Fruit fly (Drosophila melanogaster) whole organism, adult: Measurements from ENCODE around the gene Gorab.

Experiments used
- CG11617 ChIP-seq: fragments of 200-800 bp; sonication (Bioruptor generic); optimal IDR thresholded peaks from 2 replicates; lab custom pipeline; 2017; ENCODE audit warnings: mild to moderate bottlenecking, missing biosample characterization, missing genetic modification reagents, missing genetic modification characterization
- CG12768 ChIP-seq: fragments of 200-800 bp; sonication (Bioruptor generic); optimal IDR thresholded peaks from 2 replicates; lab custom pipeline; 2017; ENCODE audit warnings: missing biosample characterization, missing genetic modification characterization, mild to moderate bottlenecking, moderate library complexity, missing genetic modification reagents
- CG14711 ChIP-seq: fragments of 200-800 bp; sonication (Bioruptor generic); optimal IDR thresholded peaks from 2 replicates; lab custom pipeline; 2018; ENCODE audit warnings: missing biosample characterization, mild to moderate bottlenecking, missing genetic modification characterization, moderate library complexity
- CG1620 ChIP-seq: fragments of 200-800 bp; sonication (Bioruptor generic); optimal IDR thresholded peaks from 2 replicates; lab custom pipeline; 2016; ENCODE audit warnings: missing biosample characterization, missing genetic modification characterization
- CG33017 ChIP-seq: fragments of 200-800 bp; sonication (Bioruptor generic); optimal IDR thresholded peaks from 2 replicates; lab custom pipeline; 2018; ENCODE audit warnings: missing biosample characterization, mild to moderate bottlenecking, missing genetic modification characterization, moderate library complexity
- CG5204 ChIP-seq: fragments of 200-800 bp; sonication (Bioruptor generic); optimal IDR thresholded peaks from 2 replicates; lab custom pipeline; 2016; ENCODE audit warnings: missing biosample characterization, missing genetic modification characterization
- CG7045 ChIP-seq: fragments of 200-800 bp; sonication (Bioruptor generic); optimal IDR thresholded peaks from 2 replicates; lab custom pipeline; 2017; ENCODE audit warnings: missing biosample characterization, mild to moderate bottlenecking, missing genetic modification characterization
- CG7101 ChIP-seq: fragments of 200-800 bp; sonication (Bioruptor generic); optimal IDR thresholded peaks from 2 replicates; lab custom pipeline; 2018; ENCODE audit warnings: missing biosample characterization, mild to moderate bottlenecking, missing genetic modification characterization, moderate library complexity
- Clk ChIP-seq: fragments of 200-800 bp; sonication (Bioruptor generic); optimal IDR thresholded peaks from 2 replicates; lab custom pipeline; 2017; ENCODE audit warnings: missing biosample characterization, missing genetic modification characterization
- Crg-1 ChIP-seq: fragments of 200-800 bp; sonication (Bioruptor generic); optimal IDR thresholded peaks from 2 replicates; lab custom pipeline; 2016; ENCODE audit warnings: missing biosample characterization, missing genetic modification characterization
- Hr96 ChIP-seq: fragments of 200-800 bp; sonication (Bioruptor generic); optimal IDR thresholded peaks from 2 replicates; lab custom pipeline; 2016; ENCODE audit warnings: missing biosample characterization, missing genetic modification characterization
- Mnt ChIP-seq: fragments of 200-800 bp; sonication (Bioruptor generic); optimal IDR thresholded peaks from 2 replicates; lab custom pipeline; 2016; ENCODE audit warnings: missing biosample characterization, mild to moderate bottlenecking, missing genetic modification characterization
- bab1 ChIP-seq: fragments of 200-800 bp; sonication (Bioruptor generic); optimal IDR thresholded peaks from 3 replicates; lab custom pipeline; 2019; ENCODE audit warnings: missing biosample characterization, mild to moderate bottlenecking, missing genetic modification characterization, moderate library complexity
- cic ChIP-seq: fragments of 200-800 bp; sonication (Bioruptor generic); optimal IDR thresholded peaks from 2 replicates; lab custom pipeline; 2017; ENCODE audit warnings: missing biosample characterization, mild to moderate bottlenecking, missing genetic modification characterization, moderate library complexity
- cnc ChIP-seq, 2 experiments: fragments of >200 bp; optimal IDR thresholded peaks; 2 replicates each; lab custom pipeline; 2017
- kay ChIP-seq: fragments of 200-800 bp; sonication (Bioruptor generic); peaks from one replicate; lab custom pipeline; 2016; ENCODE audit warnings: missing biosample characterization, missing genetic modification characterization, borderline replicate concordance
- ovo ChIP-seq: fragments of 200-800 bp; sonication (Bioruptor generic); optimal IDR thresholded peaks from 2 replicates; lab custom pipeline; 2016; ENCODE audit warnings: missing biosample characterization, missing genetic modification characterization
- pad ChIP-seq: fragments of 200-800 bp; sonication (Bioruptor generic); optimal IDR thresholded peaks from 3 replicates; lab custom pipeline; 2017; ENCODE audit warnings: missing biosample characterization, missing genetic modification characterization, mild to moderate bottlenecking, moderate library complexity, missing genetic modification reagents
- tj ChIP-seq: fragments of 200-800 bp; sonication (Bioruptor generic); optimal IDR thresholded peaks from 3 replicates; lab custom pipeline; 2017; ENCODE audit warnings: missing biosample characterization, mild to moderate bottlenecking, missing genetic modification characterization, moderate library complexity
- toe ChIP-seq: fragments of 200-800 bp; sonication (Bioruptor generic); optimal IDR thresholded peaks from 2 replicates; lab custom pipeline; 2016; ENCODE audit warnings: missing biosample characterization, missing genetic modification characterization

Gene Gorab

dm6 chr3L:17386612-17387382, 41.8 kb downstream of the Gorab start:
- no peak for TF ChIP-seq bab1 (GFP tag; lab: Kevin White, UChicago)
- TF ChIP-seq Mnt (GFP tag; lab: Kevin White, UChicago): no peak
- no peak for TF ChIP-seq CG12768 (GFP tag; lab: Kevin White, UChicago)
- TF ChIP-seq CG14711: no peak
- no peak for TF ChIP-seq CG7045 (GFP tag; lab: Kevin White, UChicago)

dm6 chr3L:17383714-17384113, 44.9 kb downstream of the Gorab start:
- TF ChIP-seq kay (no peak), tj (no peak), pad (GFP tag; lab: Kevin White, UChicago) (no peak), Hr96 (GFP tag; lab: Kevin White, UChicago) (no peak), CG7045 (GFP tag; lab: Kevin White, UChicago) (no peak), toe (GFP tag; lab: Kevin White, UChicago) (no peak), Mnt (GFP tag; lab: Kevin White, UChicago) (no peak), cic (GFP tag; lab: Kevin White, UChicago) (no peak), cnc (optimal IDR thresholded peaks at IDR 0.05; lab: Kevin White, UChicago) (no peak), CG14711 (no peak), CG33017 (tag; lab: Kevin White, UChicago) (no peak), CG11617 (GFP tag; lab: Kevin White, UChicago) (no peak), Clk (GFP tag; lab: Kevin White, UChicago) (no peak), CG7101 (tag; lab: Kevin White, UChicago) (no peak), CG12768 (GFP tag; lab: Kevin White, UChicago) (no peak), ovo (GFP tag; lab: Kevin White, UChicago) (no peak), CG5204 (GFP tag; lab: Kevin White, UChicago) (no peak)

DNA sequence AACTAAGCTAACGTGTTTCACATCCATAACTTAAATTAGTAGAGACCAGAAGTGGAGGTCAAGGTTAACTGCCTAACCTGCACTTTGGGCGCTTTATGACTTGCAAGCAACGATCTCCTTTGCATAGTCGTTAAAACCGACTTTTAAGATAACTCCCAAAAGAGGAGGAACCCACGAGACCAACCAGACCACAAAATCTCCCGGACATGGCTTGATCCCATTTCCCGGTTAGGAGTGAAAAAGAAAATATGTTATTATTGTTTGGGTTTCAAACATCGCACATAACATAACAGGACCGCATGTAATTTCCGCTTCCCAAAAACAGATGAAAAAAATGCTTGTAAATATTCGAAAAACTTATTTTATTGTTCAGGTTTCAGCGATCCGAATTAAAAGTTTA, 45.4 kb downstream of the Gorab start:
- TF ChIP-seq Hr96 (GFP tag; lab: Kevin White, UChicago) (no peak), Clk (GFP tag; lab: Kevin White, UChicago) (no peak), tj (no peak), toe (GFP tag; lab: Kevin White, UChicago) (no peak)

DNA sequence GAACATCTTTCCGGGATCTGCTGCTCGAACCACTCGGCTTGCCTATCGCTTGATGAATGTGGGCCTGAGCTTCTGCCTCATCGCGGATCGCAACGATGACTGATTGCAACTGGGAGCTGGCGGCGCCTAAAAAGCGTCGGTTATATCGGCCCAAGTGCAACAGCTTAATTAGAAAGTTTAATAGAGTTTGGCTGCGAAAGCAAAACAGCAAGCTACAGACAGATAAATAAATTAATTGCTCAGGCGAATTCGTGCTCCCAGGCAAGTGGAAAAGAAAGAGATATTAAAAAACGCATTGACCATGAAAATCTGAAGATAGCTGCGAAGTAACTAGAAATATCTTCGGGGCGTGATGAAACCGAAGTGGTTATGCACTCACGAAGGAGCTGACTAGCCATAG, 46.0 kb downstream of the Gorab start, which contains the start of gene CG13728:
Gene CG13728, minus strand, starts transcription at position 101 of the 400 bp plus-strand sequence.
- TF ChIP-seq Mnt (GFP tag; lab: Kevin White, UChicago) (no peak), toe (GFP tag; lab: Kevin White, UChicago) (no peak), CG7101 (tag; lab: Kevin White, UChicago) (no peak), CG33017 (tag; lab: Kevin White, UChicago) (no peak), CG1620 (GFP tag; lab: Kevin White, UChicago) (no peak), cic (GFP tag; lab: Kevin White, UChicago) (no peak)

dm6 chr3L:17381990-17382389, 46.6 kb downstream of the Gorab start:
- TF ChIP-seq cic (GFP tag; lab: Kevin White, UChicago) (no peak), CG7101 (tag; lab: Kevin White, UChicago) (no peak), cnc (optimal IDR thresholded peaks at IDR 0.05; lab: Kevin White, UChicago) (no peak), CG5204 (GFP tag; lab: Kevin White, UChicago) (no peak), CG12768 (GFP tag; lab: Kevin White, UChicago) (no peak), tj (no peak), CG1620 (GFP tag; lab: Kevin White, UChicago) (no peak), CG7045 (GFP tag; lab: Kevin White, UChicago) (no peak)

DNA sequence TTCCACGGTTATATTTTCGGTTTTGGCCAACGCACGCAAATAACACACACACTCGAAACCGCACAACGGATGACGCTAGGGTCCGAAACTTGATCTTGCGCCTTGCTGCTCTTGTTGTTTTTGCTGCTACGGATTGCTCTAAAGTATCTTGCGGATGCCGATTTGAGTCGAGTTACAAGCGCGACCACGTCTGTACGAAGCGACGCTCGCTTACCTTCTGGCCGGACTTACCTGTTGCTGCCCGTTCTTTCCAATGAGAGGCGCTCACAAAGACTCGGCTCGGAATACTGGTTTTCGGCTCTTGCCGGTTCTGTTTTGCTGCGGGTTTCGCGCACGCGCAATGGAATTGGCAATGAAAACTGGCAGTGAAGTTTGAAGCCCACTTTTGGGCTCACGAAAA, 49.3 kb downstream of the Gorab start, which contains the start of gene Cad74A:
Gene Cad74A, minus strand, starts transcription at position 220 of the 400 bp plus-strand sequence.
- TF ChIP-seq tj: peak; percentile 34
- TF ChIP-seq Crg-1: no peak
- TF ChIP-seq cnc (optimal IDR thresholded peaks at IDR 0.05; lab: Kevin White, UChicago): no peak
- TF ChIP-seq kay: no peak
